Worm (Caenorhabditis elegans) whole organism, L1 larva: ENCODE measurements around the gene drd-50.

Experiments
- ceh-63 ChIP-seq: fragments of 200-800 bp; sonication (Bioruptor generic); optimal IDR thresholded peaks from 2 replicates; lab custom pipeline; 2018; ENCODE audit warnings: mild to moderate bottlenecking, missing genetic modification characterization, missing compliant biosample characterization
- hlh-17 ChIP-seq: fragments of 200-800 bp; sonication (Bioruptor generic); optimal IDR thresholded peaks from 2 replicates; lab custom pipeline; 2018; ENCODE audit warnings: missing genetic modification characterization, mild to moderate bottlenecking, missing compliant biosample characterization, moderate library complexity, borderline replicate concordance
- irx-1 ChIP-seq: sonication (generic microtip); optimal IDR thresholded peaks from 2 replicates; lab custom pipeline; 2016; ENCODE audit warnings: missing genetic modification characterization, missing compliant biosample characterization
- mdl-1 ChIP-seq, 2 experiments: fragments of 150-350 bp; optimal IDR thresholded peaks; 2 replicates each; lab custom pipeline; 2014 to 2017; ENCODE audit warnings: missing biosample characterization in 2 of 2, missing genetic modification characterization in 2 of 2, inconsistent platforms in 1 of 2
- mep-1 ChIP-seq: fragments of 150-350 bp; optimal IDR thresholded peaks from 2 replicates; lab custom pipeline; 2014; ENCODE audit warnings: missing biosample characterization, missing genetic modification characterization
- zag-1 ChIP-seq: fragments of 150-350 bp; optimal IDR thresholded peaks from 2 replicates; lab custom pipeline; 2014; ENCODE audit warnings: missing biosample characterization, missing genetic modification characterization

DNA sequence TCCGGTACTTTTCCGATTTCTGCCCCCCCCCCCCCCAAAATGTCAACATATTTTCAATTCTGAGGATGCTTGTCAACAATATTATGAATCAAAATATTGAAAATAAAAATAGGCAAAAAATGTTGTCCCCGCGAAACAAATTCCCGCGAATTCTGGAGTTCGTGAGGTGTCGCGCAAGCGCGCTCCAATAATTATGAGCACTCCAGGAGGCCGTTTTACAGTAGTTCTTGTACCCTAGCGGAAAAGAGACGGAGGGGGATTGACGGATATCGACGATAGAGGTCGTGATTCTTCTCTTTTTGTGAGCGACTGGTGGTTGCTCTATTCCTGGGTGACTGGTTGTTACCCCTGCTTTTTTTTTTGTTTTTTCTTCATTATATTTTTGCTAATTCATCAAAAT lies 46.7 kb upstream of the drd-50 start:
- TF ChIP-seq irx-1 (no peak), hlh-17 (GFP tag; lab: Kevin White, UChicago) (no peak), mdl-1 (tag; optimal IDR thresholded peaks at IDR 0.05; lab: Kevin White, UChicago) (no peak), zag-1 (tag; lab: Kevin White, UChicago) (no peak), mep-1 (tag; lab: Kevin White, UChicago) (no peak), ceh-63 (GFP tag; lab: Kevin White, UChicago) (no peak)
